Worm (Caenorhabditis elegans) whole organism, early embryonic: Measurements from ENCODE around the gene srsx-18.

ENCODE experiments used
- B0310.2 ChIP-seq: sonication (generic microtip); optimal IDR thresholded peaks from 2 replicates; lab custom pipeline; 2016; ENCODE audit warnings: mild to moderate bottlenecking, missing genetic modification characterization, missing compliant biosample characterization
- aly-1 ChIP-seq: sonication (generic microtip); optimal IDR thresholded peaks from 2 replicates; lab custom pipeline; 2016; ENCODE audit warnings: missing genetic modification characterization, missing compliant biosample characterization
- ama-1 ChIP-seq: fragments of 150-350 bp; optimal IDR thresholded peaks from 2 replicates; lab custom pipeline; 2014
- hmbx-1 ChIP-seq: sonication (generic microtip); optimal IDR thresholded peaks from 2 replicates; lab custom pipeline; 2016; ENCODE audit warnings: mild to moderate bottlenecking, missing genetic modification characterization, missing compliant biosample characterization
- hmg-4 ChIP-seq: fragments of 200-800 bp; sonication (Bioruptor generic); optimal IDR thresholded peaks from 2 replicates; lab custom pipeline; 2018; ENCODE audit warnings: mild to moderate bottlenecking, missing genetic modification characterization, missing compliant biosample characterization
- hnd-1 ChIP-seq: sonication (generic microtip); optimal IDR thresholded peaks from 2 replicates; lab custom pipeline; 2016; ENCODE audit warnings: missing genetic modification characterization, missing compliant biosample characterization
- pes-1 ChIP-seq: fragments of 200-800 bp; sonication (Bioruptor generic); IDR thresholded peaks from 2 replicates; pipeline ENCODE4 v1.3.6; 2022; ENCODE audit warnings: missing genetic modification reagents, missing genetic modification characterization, missing compliant biosample characterization
- scrt-1 ChIP-seq: fragments of 200-800 bp; sonication (Bioruptor generic); IDR thresholded peaks from 2 replicates; pipeline ENCODE4 v1.3.6; 2022; ENCODE audit warnings: missing genetic modification characterization, missing compliant biosample characterization
- sea-1 ChIP-seq: fragments of 200-800 bp; sonication (Bioruptor generic); conservative IDR thresholded peaks from 2 replicates; pipeline ENCODE4 v1.3.6; 2022; ENCODE audit warnings: missing genetic modification characterization, missing compliant biosample characterization
- tra-4 ChIP-seq: sonication (generic microtip); optimal IDR thresholded peaks from 2 replicates; lab custom pipeline; 2017; ENCODE audit warnings: missing genetic modification characterization, missing compliant biosample characterization

- TF ChIP-seq pes-1 (GFP tag; lab: Robert Waterston, UW) (no peak), hnd-1 (tag; lab: Kevin White, UChicago) (no peak), tra-4 (tag; lab: Kevin White, UChicago) (no peak), aly-1 (no peak), scrt-1 (GFP tag; lab: Robert Waterston, UW) (no peak), sea-1 (GFP tag; lab: Robert Waterston, UW) (no peak), hmbx-1 (tag; lab: Kevin White, UChicago) (no peak), B0310.2 (tag; lab: Kevin White, UChicago) (no peak), ama-1 (lab: Kevin White, UChicago) (no peak), hmg-4 (no peak)
Measured at ce11 chrV:5961516-5961915, 39.2 kb downstream of the srsx-18 start, which contains the start of gene mcp-1.
